Worm (Caenorhabditis elegans): ENCODE results near the gene C25E10.17.
A peak's percentile ranks its signal among the peaks of the same experiment; 100 is the strongest.

C25E10.17 gene

ce11 chrV:9047555-9048049, at the start of gene C25E10.17:
TSS of gene C25E10.17 (minus strand) at chrV:9047605.
- TF ChIP-seq ztf-23 (GFP tag; IDR thresholded peaks at IDR 0.05) (no peak), T22C8.4 (GFP tag; IDR thresholded peaks at IDR 0.05) (no peak), cog-1 (tag; optimal IDR thresholded peaks at IDR 0.05) (no peak), tab-1 (GFP tag; IDR thresholded peaks at IDR 0.05) (no peak), klf-2 (GFP tag; conservative IDR thresholded peaks at IDR 0.05) (no peak), ref-1 (GFP tag; conservative IDR thresholded peaks at IDR 0.05) (no peak), ztf-29 (GFP tag; IDR thresholded peaks at IDR 0.05) (no peak), flt-1 (GFP tag; IDR thresholded peaks at IDR 0.05) (no peak), med-1 (GFP tag; optimal IDR thresholded peaks at IDR 0.05; ENCODE audit: insufficient read depth) (no peak)

- TF ChIP-seq flt-1 (GFP tag; IDR thresholded peaks at IDR 0.05) (no peak), med-1 (GFP tag; optimal IDR thresholded peaks at IDR 0.05; ENCODE audit: insufficient read depth) (no peak), tab-1 (GFP tag; IDR thresholded peaks at IDR 0.05) (no peak), cog-1 (tag; optimal IDR thresholded peaks at IDR 0.05) (no peak), ztf-29 (GFP tag; IDR thresholded peaks at IDR 0.05) (no peak), klf-2 (GFP tag; conservative IDR thresholded peaks at IDR 0.05) (no peak), ref-1 (GFP tag; conservative IDR thresholded peaks at IDR 0.05) (no peak), ztf-23 (GFP tag; IDR thresholded peaks at IDR 0.05) (no peak)
These were observed 49.3 kb upstream of the C25E10.17 start for ce11 chrV:9096674-9097073.

- peak; percentile 68 for TF ChIP-seq cog-1 (tag; optimal IDR thresholded peaks at IDR 0.05)
- TF ChIP-seq ref-1 (GFP tag; conservative IDR thresholded peaks at IDR 0.05): no peak
- TF ChIP-seq med-1 (GFP tag; optimal IDR thresholded peaks at IDR 0.05; ENCODE audit: insufficient read depth): no peak
- no peak for TF ChIP-seq T22C8.4 (GFP tag; IDR thresholded peaks at IDR 0.05)
- TF ChIP-seq ztf-23 (GFP tag; IDR thresholded peaks at IDR 0.05): no peak
- TF ChIP-seq flt-1 (GFP tag; IDR thresholded peaks at IDR 0.05): 0 out of 2 replicates have a peak, but pooled peaks have one; percentile 8
- no peak for TF ChIP-seq klf-2 (GFP tag; conservative IDR thresholded peaks at IDR 0.05)
- TF ChIP-seq tab-1 (GFP tag; IDR thresholded peaks at IDR 0.05): no peak
- no peak for TF ChIP-seq ztf-29 (GFP tag; IDR thresholded peaks at IDR 0.05)
These were observed 48.4 kb upstream of the C25E10.17 start, which contains the start of gene F21C10.10 for ce11 chrV:9095613-9096317. TSS of gene F21C10.10 (plus strand) at chrV:9096267.

ce11 chrV:9094976-9095375, 47.6 kb upstream of the C25E10.17 start:
- TF ChIP-seq flt-1 (GFP tag; IDR thresholded peaks at IDR 0.05) (no peak), T22C8.4 (GFP tag; IDR thresholded peaks at IDR 0.05) (no peak), klf-2 (GFP tag; conservative IDR thresholded peaks at IDR 0.05) (no peak), med-1 (GFP tag; optimal IDR thresholded peaks at IDR 0.05; ENCODE audit: insufficient read depth) (no peak), tab-1 (GFP tag; IDR thresholded peaks at IDR 0.05) (no peak), cog-1 (tag; optimal IDR thresholded peaks at IDR 0.05) (no peak), ztf-23 (GFP tag; IDR thresholded peaks at IDR 0.05) (no peak), ref-1 (GFP tag; conservative IDR thresholded peaks at IDR 0.05) (no peak), ztf-29 (GFP tag; IDR thresholded peaks at IDR 0.05) (no peak)

- TF ChIP-seq ztf-23 (GFP tag; IDR thresholded peaks at IDR 0.05) (no peak), flt-1 (GFP tag; IDR thresholded peaks at IDR 0.05) (no peak), tab-1 (GFP tag; IDR thresholded peaks at IDR 0.05) (no peak), med-1 (GFP tag; optimal IDR thresholded peaks at IDR 0.05; ENCODE audit: insufficient read depth) (no peak), T22C8.4 (GFP tag; IDR thresholded peaks at IDR 0.05) (no peak), ztf-29 (GFP tag; IDR thresholded peaks at IDR 0.05) (no peak), cog-1 (tag; optimal IDR thresholded peaks at IDR 0.05) (no peak)
These were observed 46.7 kb upstream of the C25E10.17 start for ce11 chrV:9094060-9094628.

ce11 chrV:9092209-9092608, 44.8 kb upstream of the C25E10.17 start, which contains the start of gene T27E4.1:
TSS of gene T27E4.1 (plus strand) at chrV:9092345.
- TF ChIP-seq tab-1 (GFP tag; IDR thresholded peaks at IDR 0.05) (no peak), ref-1 (GFP tag; conservative IDR thresholded peaks at IDR 0.05) (no peak), ztf-29 (GFP tag; IDR thresholded peaks at IDR 0.05) (no peak), ztf-23 (GFP tag; IDR thresholded peaks at IDR 0.05) (no peak), cog-1 (tag; optimal IDR thresholded peaks at IDR 0.05) (no peak), T22C8.4 (GFP tag; IDR thresholded peaks at IDR 0.05) (no peak), flt-1 (GFP tag; IDR thresholded peaks at IDR 0.05) (no peak), klf-2 (GFP tag; conservative IDR thresholded peaks at IDR 0.05) (no peak), med-1 (GFP tag; optimal IDR thresholded peaks at IDR 0.05; ENCODE audit: insufficient read depth) (no peak)

- 0 out of 2 replicates have a peak, but pooled peaks have one; percentile 8 for TF ChIP-seq tab-1 (GFP tag; IDR thresholded peaks at IDR 0.05)
These were observed 43.7 kb upstream of the C25E10.17 start for ce11 chrV:9090824-9091798.

ce11 chrV:9088758-9089157, 41.4 kb upstream of the C25E10.17 start:
- no peak for TF ChIP-seq med-1 (GFP tag; optimal IDR thresholded peaks at IDR 0.05; ENCODE audit: insufficient read depth)
- 0 out of 2 replicates have a peak, but pooled peaks have one; percentile 7 for TF ChIP-seq ztf-23 (GFP tag; IDR thresholded peaks at IDR 0.05)
- TF ChIP-seq flt-1 (GFP tag; IDR thresholded peaks at IDR 0.05): peak; percentile 42; the same call in 1 of the 2 replicates

ce11 chrV:9085845-9086244, 38.4 kb upstream of the C25E10.17 start:
- no peak for TF ChIP-seq ref-1 (GFP tag; conservative IDR thresholded peaks at IDR 0.05)
- TF ChIP-seq flt-1 (GFP tag; IDR thresholded peaks at IDR 0.05): no peak
- no peak for TF ChIP-seq T22C8.4 (GFP tag; IDR thresholded peaks at IDR 0.05)
- no peak for TF ChIP-seq ztf-29 (GFP tag; IDR thresholded peaks at IDR 0.05)
- no peak for TF ChIP-seq med-1 (GFP tag; optimal IDR thresholded peaks at IDR 0.05; ENCODE audit: insufficient read depth)
- TF ChIP-seq ztf-23 (GFP tag; IDR thresholded peaks at IDR 0.05): no peak
- TF ChIP-seq tab-1 (GFP tag; IDR thresholded peaks at IDR 0.05): no peak
- no peak for TF ChIP-seq cog-1 (tag; optimal IDR thresholded peaks at IDR 0.05)
- no peak for TF ChIP-seq klf-2 (GFP tag; conservative IDR thresholded peaks at IDR 0.05)

Measured in whole organism, midembryonic.